Worm (Caenorhabditis elegans): ENCODE measurements around the gene gskl-1.

DNA sequence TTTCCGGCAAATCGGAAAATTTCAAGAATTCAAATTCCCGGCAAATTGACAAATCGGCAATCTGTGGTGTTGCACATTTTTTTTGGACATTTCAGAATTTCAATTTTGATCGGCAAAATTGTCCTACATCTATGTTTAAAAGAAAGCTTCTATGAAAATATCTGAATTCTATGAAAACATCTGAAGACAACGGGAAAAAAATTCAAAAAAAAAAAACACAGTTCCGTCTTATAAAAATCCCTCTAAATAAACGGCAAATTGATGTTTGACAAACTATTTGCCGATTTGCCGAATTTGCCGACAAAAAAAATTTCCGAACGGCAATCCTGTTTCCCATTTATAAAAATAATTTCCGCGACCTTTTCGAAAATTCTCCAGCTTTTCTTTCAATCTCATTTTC, 33.0 kb upstream of the gskl-1 start, which contains the start of gene F44F4.15:
- no peak for TF ChIP-seq ztf-11 (tag; optimal IDR thresholded peaks at IDR 0.05)
- TF ChIP-seq unc-62 (GFP tag; optimal IDR thresholded peaks at IDR 0.05), result no peak
- no peak for TF ChIP-seq unc-39 (tag; optimal IDR thresholded peaks at IDR 0.05)
- TF ChIP-seq sea-2 (GFP tag; optimal IDR thresholded peaks at IDR 0.05), result no peak

All from whole organism, L3 larva.